1 fruit fly cellular context compared by ENCODE assay signal in the genomic region with DNA sequence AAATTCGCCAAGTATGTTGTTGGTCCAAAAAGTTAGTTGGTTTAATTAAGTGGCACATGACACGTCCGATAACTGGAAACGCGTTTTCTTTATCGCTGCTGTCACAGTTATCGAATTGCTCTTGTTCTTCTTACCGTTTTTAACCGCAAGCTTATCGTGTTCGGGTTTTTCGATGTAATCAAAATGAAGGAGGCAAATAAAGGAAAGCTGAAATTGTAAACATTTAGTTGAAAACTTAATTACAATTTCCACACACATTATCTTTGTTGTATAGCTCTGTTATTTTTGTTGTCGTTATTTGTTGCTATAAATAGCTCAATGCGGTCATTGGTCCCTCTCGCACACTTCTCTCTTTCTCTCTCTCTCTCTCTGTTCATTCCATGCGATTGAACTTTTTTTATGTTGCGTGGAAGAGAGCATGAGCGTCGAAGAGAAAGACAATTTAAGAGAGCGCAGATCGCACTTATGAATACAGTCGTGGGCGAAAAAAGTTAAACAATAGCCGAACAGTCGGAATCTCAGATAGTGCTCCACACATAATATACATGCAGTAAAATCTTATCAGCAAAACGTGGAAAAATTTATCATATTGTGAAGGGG.
A peak's percentile ranks its signal among the peaks of the same experiment; 100 is the strongest.
TF ChIP-seq lines count a peak whose summit lies in the region.

No protein-coding gene starts in this region.

TF ChIP-seq in whole organism, embryonic, 481 proteins besides CTCF, POLR2A, EP300 and RAD21 (continued from another document):
- TF ChIP-seq mam (GFP tag; optimal IDR thresholded peaks at IDR 0.05; lab: Kevin White, UChicago) (peak; percentile 19), CG13287 (GFP tag; IDR thresholded peaks at IDR 0.05; lab: Robert Waterston, UW; ENCODE audit: partially characterized antibody) (peak; percentile 50; the same call in 1 of the 2 replicates), Mes4 (GFP tag; optimal IDR thresholded peaks at IDR 0.05; lab: Kevin White, UChicago) (peak; percentile 3), CG3995 (GFP tag; optimal IDR thresholded peaks at IDR 0.05; lab: Kevin White, UChicago) (peak; percentile 82), CG31441 (GFP tag; IDR thresholded peaks at IDR 0.05; lab: Robert Waterston, UW) (no peak), trem (tag; optimal IDR thresholded peaks at IDR 0.05; lab: Kevin White, UChicago) (peak; percentile 2), Asciz (GFP tag; optimal IDR thresholded peaks at IDR 0.05; lab: Kevin White, UChicago) (peak; percentile 23), Sox102F (GFP tag; optimal IDR thresholded peaks at IDR 0.05; lab: Kevin White, UChicago) (peak; percentile 24), Xbp1 (GFP tag; optimal IDR thresholded peaks at IDR 0.05; lab: Kevin White, UChicago) (peak; percentile 12), CG11504 (tag; optimal IDR thresholded peaks at IDR 0.05; lab: Kevin White, UChicago) (peak; percentile 2), stwl (tag; optimal IDR thresholded peaks at IDR 0.05; lab: Kevin White, UChicago) (peak; percentile 60), CG18599 (GFP tag; optimal IDR thresholded peaks at IDR 0.05; lab: Kevin White, UChicago) (no peak), tll (GFP tag; optimal IDR thresholded peaks at IDR 0.05; lab: Kevin White, UChicago) (no peak), CG14014 (GFP tag; IDR thresholded peaks at IDR 0.05; lab: Robert Waterston, UW) (peak; percentile 21; the same call in 1 of the 2 replicates), Ets97D (GFP tag; optimal IDR thresholded peaks at IDR 0.05; lab: Kevin White, UChicago) (no peak), hkb (optimal IDR thresholded peaks at IDR 0.05; lab: Kevin White, UChicago) (peak; percentile 19), hkb (GFP tag; IDR thresholded peaks at IDR 0.05; lab: Robert Waterston, UW) (no peak), Poxn (GFP tag; IDR thresholded peaks at IDR 0.05; lab: Robert Waterston, UW) (no peak), CG4282 (GFP tag; optimal IDR thresholded peaks at IDR 0.05; lab: Kevin White, UChicago) (no peak), bsh (GFP tag; optimal IDR thresholded peaks at IDR 0.05; lab: Kevin White, UChicago) (peak in 1 of 2 experiments; percentile 27), NFAT (GFP tag; IDR thresholded peaks at IDR 0.05; lab: Robert Waterston, UW) (0 out of 2 replicates have a peak, but pooled peaks have one; percentile 15), tin (GFP tag; optimal IDR thresholded peaks at IDR 0.05; lab: Kevin White, UChicago) (peak; percentile 30), chinmo (GFP tag; IDR thresholded peaks at IDR 0.05; lab: Robert Waterston, UW; ENCODE audit: partially characterized antibody) (peak; percentile 67; the same call in 1 of the 4 replicates), dpn (GFP tag; optimal IDR thresholded peaks at IDR 0.05; lab: Kevin White, UChicago) (peak; percentile 15 to 54), HLH4C (GFP tag; IDR thresholded peaks at IDR 0.05; lab: Robert Waterston, UW; ENCODE audit: partially characterized antibody) (peak; percentile 74), CG15073 (GFP tag; optimal IDR thresholded peaks at IDR 0.05; lab: Kevin White, UChicago) (peak; percentile 98), sqz (GFP tag; optimal IDR thresholded peaks at IDR 0.05; lab: Kevin White, UChicago) (peak; percentile 88), MTF-1 (GFP tag; optimal IDR thresholded peaks at IDR 0.05; lab: Kevin White, UChicago; ENCODE audit: borderline replicate concordance) (peak; percentile 33), sr (GFP tag; IDR thresholded peaks at IDR 0.05; lab: Robert Waterston, UW) (no peak), CG12236 (GFP tag; optimal IDR thresholded peaks at IDR 0.05; lab: Kevin White, UChicago) (no peak), CG12071 (GFP tag; optimal IDR thresholded peaks at IDR 0.05; lab: Kevin White, UChicago) (peak; percentile 24), CG3838 (GFP tag; optimal IDR thresholded peaks at IDR 0.05; lab: Kevin White, UChicago) (no peak), CG6654 (GFP tag; optimal IDR thresholded peaks at IDR 0.05; lab: Kevin White, UChicago) (no peak), Oaz (GFP tag; IDR thresholded peaks at IDR 0.05; lab: Robert Waterston, UW) (no peak), Atf-2 (GFP tag; optimal IDR thresholded peaks at IDR 0.05; lab: Kevin White, UChicago) (no peak), CG11456 (GFP tag; IDR thresholded peaks at IDR 0.05; lab: Robert Waterston, UW) (0 out of 3 replicates have a peak, but pooled peaks have one; percentile 51), Opbp (GFP tag; IDR thresholded peaks at IDR 0.05; lab: Robert Waterston, UW; ENCODE audit: partially characterized antibody) (peak; percentile 47; the same call in 1 of the 3 replicates), exex (tag; optimal IDR thresholded peaks at IDR 0.05; lab: Kevin White, UChicago) (peak; percentile 69), cwo (GFP tag; optimal IDR thresholded peaks at IDR 0.05; lab: Kevin White, UChicago) (peak; percentile 61), crp (GFP tag; optimal IDR thresholded peaks at IDR 0.05; lab: Kevin White, UChicago) (no peak), CG2120 (GFP tag; optimal IDR thresholded peaks at IDR 0.05; lab: Kevin White, UChicago) (peak; percentile 33), CG34224 (GFP tag; IDR thresholded peaks at IDR 0.05; lab: Robert Waterston, UW; ENCODE audit: partially characterized antibody) (peak; percentile 64), run (tag; optimal IDR thresholded peaks at IDR 0.05; lab: Kevin White, UChicago) (peak; percentile 78), Adf1 (GFP tag; IDR thresholded peaks at IDR 0.05; lab: Robert Waterston, UW) (peak; percentile 27; the same call in 1 of the 2 replicates), bbx (GFP tag; IDR thresholded peaks at IDR 0.05; lab: Robert Waterston, UW; ENCODE audit: partially characterized antibody) (peak; percentile 72), Trl (optimal IDR thresholded peaks at IDR 0.05; lab: Kevin White, UChicago) (peak; percentile 90 to 97), Trl (GFP tag; optimal IDR thresholded peaks at IDR 0.05; lab: Kevin White, UChicago) (no peak), CG33557 (GFP tag; optimal IDR thresholded peaks at IDR 0.05; lab: Kevin White, UChicago) (no peak), vnd (GFP tag; IDR thresholded peaks at IDR 0.05; lab: Robert Waterston, UW; ENCODE audit: partially characterized antibody) (0 out of 3 replicates have a peak, but pooled peaks have one; percentile 34), NC2α (GFP tag; optimal IDR thresholded peaks at IDR 0.05; lab: Kevin White, UChicago) (no peak), lab (GFP tag; optimal IDR thresholded peaks at IDR 0.05; lab: Kevin White, UChicago) (peak; percentile 59), CG12659 (GFP tag; optimal IDR thresholded peaks at IDR 0.05; lab: Kevin White, UChicago) (no peak), onecut (GFP tag; IDR thresholded peaks at IDR 0.05; lab: Robert Waterston, UW) (no peak), HmgZ (tag; optimal IDR thresholded peaks at IDR 0.05; lab: Kevin White, UChicago) (peak; percentile 18), Myb (GFP tag; optimal IDR thresholded peaks at IDR 0.05; lab: Kevin White, UChicago) (no peak), CG16779 (GFP tag; IDR thresholded peaks at IDR 0.05; lab: Robert Waterston, UW) (no peak), Pdp1 (GFP tag; optimal IDR thresholded peaks at IDR 0.05; lab: Kevin White, UChicago) (peak in 1 of 2 experiments; percentile 41), CG3163 (GFP tag; optimal IDR thresholded peaks at IDR 0.05; lab: Kevin White, UChicago) (peak; percentile 100), CG17359 (tag; optimal IDR thresholded peaks at IDR 0.05; lab: Kevin White, UChicago) (peak; percentile 13), CG10209 (GFP tag; optimal IDR thresholded peaks at IDR 0.05; lab: Kevin White, UChicago) (no peak), CG9727 (GFP tag; optimal IDR thresholded peaks at IDR 0.05; lab: Kevin White, UChicago) (no peak), CG4707 (GFP tag; optimal IDR thresholded peaks at IDR 0.05; lab: Kevin White, UChicago) (peak; percentile 32), CG2199 (GFP tag; IDR thresholded peaks at IDR 0.05; lab: Robert Waterston, UW) (peak; percentile 66; the same call in 1 of the 3 replicates), chif (GFP tag; optimal IDR thresholded peaks at IDR 0.05; lab: Kevin White, UChicago) (no peak), ken (GFP tag; IDR thresholded peaks at IDR 0.05; lab: Robert Waterston, UW) (0 out of 3 replicates have a peak, but pooled peaks have one; percentile 24), CG17385 (GFP tag; optimal IDR thresholded peaks at IDR 0.05; lab: Kevin White, UChicago) (peak; percentile 77), Drgx (GFP tag; IDR thresholded peaks at IDR 0.05; lab: Robert Waterston, UW) (peak; percentile 47), Dll (GFP tag; IDR thresholded peaks at IDR 0.05; lab: Robert Waterston, UW; ENCODE audit: partially characterized antibody) (peak; percentile 34; the same call in 1 of the 4 replicates), CG14860 (GFP tag; IDR thresholded peaks at IDR 0.05; lab: Robert Waterston, UW; ENCODE audit: partially characterized antibody) (0 out of 3 replicates have a peak, but pooled peaks have one; percentile 8), CG11696 (GFP tag; IDR thresholded peaks at IDR 0.05; lab: Robert Waterston, UW) (0 out of 2 replicates have a peak, but pooled peaks have one; percentile 33), CG11695 (GFP tag; IDR thresholded peaks at IDR 0.05; lab: Robert Waterston, UW) (no peak), CG13894 (tag; optimal IDR thresholded peaks at IDR 0.05; lab: Kevin White, UChicago) (no peak), CG33213 (GFP tag; optimal IDR thresholded peaks at IDR 0.05; lab: Kevin White, UChicago) (peak; percentile 8), HLH54F (GFP tag; optimal IDR thresholded peaks at IDR 0.05; lab: Kevin White, UChicago) (no peak), Nf-YB (GFP tag; optimal IDR thresholded peaks at IDR 0.05; lab: Kevin White, UChicago) (peak; percentile 12), CG16813 (GFP tag; IDR thresholded peaks at IDR 0.05; lab: Robert Waterston, UW; ENCODE audit: partially characterized antibody) (no peak), CG10431 (GFP tag; optimal IDR thresholded peaks at IDR 0.05; lab: Kevin White, UChicago) (peak; percentile 38), nerfin-1 (tag; optimal IDR thresholded peaks at IDR 0.05; lab: Kevin White, UChicago) (no peak), Dfd (GFP tag; optimal IDR thresholded peaks at IDR 0.05; lab: Kevin White, UChicago) (no peak), Rfx (GFP tag; IDR thresholded peaks at IDR 0.05; lab: Robert Waterston, UW) (peak; percentile 54; the same call in 1 of the 2 replicates), odd (GFP tag; optimal IDR thresholded peaks at IDR 0.05; lab: Kevin White, UChicago) (no peak), sens (GFP tag; lab: Kevin White, UChicago) (peak; percentile 77), croc (GFP tag; conservative IDR thresholded peaks at IDR 0.05; lab: Robert Waterston, UW) (no peak), Bteb2 (GFP tag; optimal IDR thresholded peaks at IDR 0.05; lab: Kevin White, UChicago) (peak; percentile 30), unpg (GFP tag; optimal IDR thresholded peaks at IDR 0.05; lab: Kevin White, UChicago) (no peak), ato (GFP tag; IDR thresholded peaks at IDR 0.05; lab: Robert Waterston, UW; ENCODE audit: partially characterized antibody) (peak; percentile 27; the same call in 1 of the 2 replicates), CG10366 (GFP tag; IDR thresholded peaks at IDR 0.05; lab: Robert Waterston, UW) (no peak), crc (GFP tag; optimal IDR thresholded peaks at IDR 0.05; lab: Kevin White, UChicago) (no peak), CG8359 (GFP tag; optimal IDR thresholded peaks at IDR 0.05; lab: Kevin White, UChicago; ENCODE audit: borderline replicate concordance) (no peak), Atf6 (GFP tag; IDR thresholded peaks at IDR 0.05; lab: Robert Waterston, UW) (0 out of 2 replicates have a peak, but pooled peaks have one; percentile 24), Max (GFP tag; optimal IDR thresholded peaks at IDR 0.05; lab: Kevin White, UChicago) (no peak), CG15514 (GFP tag; optimal IDR thresholded peaks at IDR 0.05; lab: Kevin White, UChicago) (peak; percentile 3)
